Worm (Caenorhabditis elegans) whole organism, young adult: Measurements from ENCODE around the gene tbc-3.

Experiments
- B0019.2 ChIP-seq: fragments of 200-800 bp; sonication (Bioruptor generic); conservative IDR thresholded peaks from 2 replicates; pipeline ENCODE4 v1.3.6; 2022; ENCODE audit warnings: missing genetic modification reagents, missing genetic modification characterization, missing compliant biosample characterization
- B0336.3 ChIP-seq: fragments of 200-800 bp; sonication (Bioruptor generic); IDR thresholded peaks from 2 replicates; pipeline ENCODE4 v1.3.6; 2022; ENCODE audit warnings: missing genetic modification characterization, missing compliant biosample characterization
- D2030.7 ChIP-seq: fragments of 200-800 bp; sonication (Bioruptor generic); IDR thresholded peaks from 2 replicates; pipeline ENCODE4 v1.3.6; 2022; ENCODE audit warnings: missing genetic modification reagents, missing genetic modification characterization, missing compliant biosample characterization
- Y56A3A.18 ChIP-seq: fragments of 200-800 bp; sonication (Bioruptor generic); IDR thresholded peaks from 2 replicates; pipeline ENCODE4 v1.3.6; 2022; ENCODE audit warnings: missing genetic modification reagents, missing genetic modification characterization, missing compliant biosample characterization
- Y67H2A.10 ChIP-seq: fragments of 200-800 bp; sonication (Bioruptor generic); conservative IDR thresholded peaks from 2 replicates; pipeline ENCODE4 v1.3.6; 2022; ENCODE audit warnings: missing genetic modification reagents, missing genetic modification characterization, missing compliant biosample characterization
- ama-1 ChIP-seq, 3 experiments: fragments of 150-350 bp in 1 of 3; sonication (generic microtip) in 2 of 3; optimal IDR thresholded peaks; 2 replicates each; lab custom pipeline; 2014 to 2018; ENCODE audit warnings: missing biosample characterization in 2 of 3, missing genetic modification characterization in 2 of 3, missing genetic modification reagents in 2 of 3
- aptf-3 ChIP-seq: fragments of 200-800 bp; sonication (Bioruptor generic); IDR thresholded peaks from 2 replicates; pipeline ENCODE4 v1.3.6; 2022; ENCODE audit warnings: missing genetic modification characterization, missing compliant biosample characterization
- athp-1 ChIP-seq: sonication (generic microtip); optimal IDR thresholded peaks from 2 replicates; lab custom pipeline; 2017; ENCODE audit warnings: mild to moderate bottlenecking, missing genetic modification characterization, missing compliant biosample characterization
- cebp-2 ChIP-seq: fragments of 200-800 bp; sonication (Bioruptor generic); IDR thresholded peaks from 2 replicates; pipeline ENCODE4 v1.3.6; 2022; ENCODE audit warnings: missing genetic modification characterization, missing compliant biosample characterization
- ceh-40 ChIP-seq: fragments of 200-800 bp; sonication (Bioruptor generic); IDR thresholded peaks from 2 replicates; pipeline ENCODE4 v1.3.6; 2022; ENCODE audit warnings: missing genetic modification characterization, missing compliant biosample characterization
- chd-7 ChIP-seq: sonication (generic microtip); optimal IDR thresholded peaks from 2 replicates; lab custom pipeline; 2016; ENCODE audit warnings: mild to moderate bottlenecking, missing genetic modification characterization, moderate library complexity, missing compliant biosample characterization
- die-1 ChIP-seq: sonication (generic microtip); optimal IDR thresholded peaks from 2 replicates; lab custom pipeline; 2016; ENCODE audit warnings: missing genotype, mild to moderate bottlenecking, missing genetic modification characterization, missing compliant biosample characterization
- dox-1 ChIP-seq: fragments of 200-800 bp; sonication (Bioruptor generic); IDR thresholded peaks from 2 replicates; pipeline ENCODE4 v1.3.6; 2022; ENCODE audit warnings: missing genetic modification reagents, missing genetic modification characterization, missing compliant biosample characterization
- efl-1 ChIP-seq: fragments of 150-350 bp; optimal IDR thresholded peaks from 2 replicates; lab custom pipeline; 2014; ENCODE audit warnings: missing biosample characterization, missing genetic modification reagents, missing genetic modification characterization
- egl-18 ChIP-seq: fragments of 200-800 bp; sonication (Bioruptor generic); IDR thresholded peaks from 2 replicates; pipeline ENCODE4 v1.3.6; 2022; ENCODE audit warnings: missing genetic modification reagents, missing genetic modification characterization, missing compliant biosample characterization
- hmg-20 ChIP-seq: fragments of 200-800 bp; sonication (Bioruptor generic); IDR thresholded peaks from 2 replicates; pipeline ENCODE4 v1.3.6; 2022; ENCODE audit warnings: missing genetic modification reagents, missing genetic modification characterization, missing compliant biosample characterization
- let-607 ChIP-seq, 2 experiments: fragments of 200-800 bp in 1 of 2; sonication (Bioruptor generic) in 1 of 2; sonication (generic microtip) in 1 of 2; optimal IDR thresholded peaks; 2 replicates each; lab custom pipeline; 2016 to 2018; ENCODE audit warnings: mild to moderate bottlenecking in 2 of 2, missing compliant biosample characterization in 2 of 2, missing genetic modification characterization in 2 of 2, moderate library complexity in 2 of 2, missing genotype in 1 of 2
- lsy-27 ChIP-seq: sonication (generic microtip); optimal IDR thresholded peaks from 2 replicates; lab custom pipeline; 2017; ENCODE audit warnings: missing genetic modification characterization, mild to moderate bottlenecking, missing compliant biosample characterization, antibody characterized with exemption, missing genotype, borderline replicate concordance; ENCODE audit not compliant: insufficient read depth
- madf-10 ChIP-seq: sonication (generic microtip); optimal IDR thresholded peaks from 2 replicates; lab custom pipeline; 2016; ENCODE audit warnings: mild to moderate bottlenecking, missing genetic modification characterization, missing compliant biosample characterization
- madf-3 ChIP-seq: fragments of 200-800 bp; sonication (Bioruptor generic); IDR thresholded peaks from 2 replicates; pipeline ENCODE4 v1.3.6; 2022; ENCODE audit warnings: missing genetic modification reagents, missing genetic modification characterization, missing compliant biosample characterization
- madf-8 ChIP-seq: fragments of 200-800 bp; sonication (Bioruptor generic); conservative IDR thresholded peaks from 2 replicates; pipeline ENCODE4 v1.3.6; 2022; ENCODE audit warnings: missing genetic modification reagents, missing genetic modification characterization, missing compliant biosample characterization
- mes-4 ChIP-seq: sonication (generic microtip); optimal IDR thresholded peaks from 2 replicates; lab custom pipeline; 2016; ENCODE audit warnings: missing genotype, missing genetic modification characterization, missing compliant biosample characterization
- mxl-1 ChIP-seq: sonication (generic microtip); optimal IDR thresholded peaks from 2 replicates; lab custom pipeline; 2016; ENCODE audit warnings: missing genetic modification characterization, missing compliant biosample characterization
- nhr-90 ChIP-seq: sonication (generic microtip); optimal IDR thresholded peaks from 2 replicates; lab custom pipeline; 2016; ENCODE audit warnings: missing genotype, mild to moderate bottlenecking, missing genetic modification characterization, missing compliant biosample characterization
- sptf-2 ChIP-seq: fragments of 200-800 bp; sonication (Bioruptor generic); optimal IDR thresholded peaks from 2 replicates; lab custom pipeline; 2018; ENCODE audit warnings: mild to moderate bottlenecking, missing genetic modification characterization, missing compliant biosample characterization
- ztf-3 ChIP-seq: fragments of 200-800 bp; sonication (Bioruptor generic); optimal IDR thresholded peaks from 2 replicates; lab custom pipeline; 2018; ENCODE audit warnings: mild to moderate bottlenecking, missing genetic modification characterization, missing compliant biosample characterization

tbc-3 gene

ce11 chrIV:9943214-9943613, 44.4 kb downstream of the tbc-3 start:
- no peak for TF ChIP-seq ztf-3 (GFP tag; lab: Kevin White, UChicago)
- TF ChIP-seq madf-3: 0 out of 2 replicates have a peak, but pooled peaks have one; percentile 15

ce11 chrIV:9944279-9944678, 45.5 kb downstream of the tbc-3 start:
- TF ChIP-seq Y67H2A.10 (no peak), madf-10 (no peak), chd-7 (tag; lab: Kevin White, UChicago) (no peak), D2030.7 (no peak), mes-4 (tag; lab: Kevin White, UChicago) (no peak), egl-18 (GFP tag; lab: Robert Waterston, UW) (no peak), hmg-20 (GFP tag; lab: Robert Waterston, UW) (no peak), athp-1 (tag; lab: Kevin White, UChicago) (no peak), efl-1 (GFP tag; lab: Kevin White, UChicago) (no peak), B0019.2 (GFP tag; lab: Robert Waterston, UW) (no peak), B0336.3 (GFP tag; lab: Robert Waterston, UW) (no peak)

ce11 chrIV:9948035-9948434, 49.2 kb downstream of the tbc-3 start:
- TF ChIP-seq cebp-2 (GFP tag; lab: Robert Waterston, UW) (no peak), ceh-40 (GFP tag; lab: Robert Waterston, UW) (no peak), Y56A3A.18 (GFP tag; lab: Robert Waterston, UW) (no peak), egl-18 (GFP tag; lab: Robert Waterston, UW) (no peak), let-607 (tag; optimal IDR thresholded peaks at IDR 0.05; lab: Kevin White, UChicago) (no peak), lsy-27 (tag; lab: Kevin White, UChicago) (no peak), die-1 (no peak), madf-8 (GFP tag; lab: Robert Waterston, UW) (no peak), dox-1 (GFP tag; lab: Robert Waterston, UW) (no peak), aptf-3 (no peak), efl-1 (GFP tag; lab: Kevin White, UChicago) (no peak), hmg-20 (GFP tag; lab: Robert Waterston, UW) (no peak), sptf-2 (GFP tag; lab: Kevin White, UChicago) (no peak), ama-1 (optimal IDR thresholded peaks at IDR 0.05; lab: Kevin White, UChicago) (no peak), ama-1 (GFP tag; optimal IDR thresholded peaks at IDR 0.05; lab: Kevin White, UChicago) (no peak), nhr-90 (tag; lab: Kevin White, UChicago) (no peak), mxl-1 (tag; lab: Kevin White, UChicago) (no peak)
- TF ChIP-seq, all 124 proteins: peak for 0
